Worm (Caenorhabditis elegans) whole organism, young adult: ENCODE results near the gene ZK1290.1.
A peak's percentile ranks its signal among the peaks of the same experiment; 100 is the strongest.

Source experiments
- B0336.3 ChIP-seq: fragments of 200-800 bp; sonication (Bioruptor generic); IDR thresholded peaks from 2 replicates; pipeline ENCODE4 v1.3.6; 2022; ENCODE audit warnings: missing genetic modification characterization, missing compliant biosample characterization
- C17E4.6 ChIP-seq: fragments of 200-800 bp; sonication (Bioruptor generic); IDR thresholded peaks from 2 replicates; pipeline ENCODE4 v1.3.6; 2022; ENCODE audit warnings: missing genetic modification reagents, missing genetic modification characterization, missing compliant biosample characterization
- F49E8.2 ChIP-seq: sonication (generic microtip); optimal IDR thresholded peaks from 3 replicates; lab custom pipeline; 2017; ENCODE audit warnings: missing genetic modification characterization, mild to moderate bottlenecking, missing compliant biosample characterization, antibody characterized with exemption, moderate library complexity; ENCODE audit not compliant: insufficient read depth
- F57A8.1 ChIP-seq: fragments of 200-800 bp; sonication (Bioruptor generic); optimal IDR thresholded peaks from 2 replicates; lab custom pipeline; 2018; ENCODE audit warnings: mild to moderate bottlenecking, missing genetic modification characterization, moderate library complexity, missing compliant biosample characterization
- K12H6.12 ChIP-seq: fragments of 200-800 bp; sonication (Bioruptor generic); optimal IDR thresholded peaks from 2 replicates; lab custom pipeline; 2018; ENCODE audit warnings: mild to moderate bottlenecking, missing genetic modification characterization, missing compliant biosample characterization
- attf-3 ChIP-seq: fragments of 200-800 bp; sonication (Bioruptor generic); conservative IDR thresholded peaks from 2 replicates; pipeline ENCODE4 v1.3.6; 2022; ENCODE audit warnings: missing genetic modification reagents, missing genetic modification characterization, missing compliant biosample characterization
- attf-6 ChIP-seq: fragments of 200-800 bp; sonication (Bioruptor generic); IDR thresholded peaks from 2 replicates; pipeline ENCODE4 v1.3.6; 2022; ENCODE audit warnings: missing genetic modification reagents, missing genetic modification characterization, missing compliant biosample characterization
- bed-1 ChIP-seq: fragments of 200-800 bp; sonication (Bioruptor generic); IDR thresholded peaks from 2 replicates; pipeline ENCODE4 v1.3.6; 2022; ENCODE audit warnings: missing genetic modification reagents, missing genetic modification characterization, missing compliant biosample characterization
- bed-2 ChIP-seq: fragments of 200-800 bp; sonication (Bioruptor generic); IDR thresholded peaks from 2 replicates; pipeline ENCODE4 v1.3.6; 2022; ENCODE audit warnings: missing genetic modification reagents, missing genetic modification characterization, missing compliant biosample characterization
- ccch-3 ChIP-seq: fragments of 200-800 bp; sonication (Bioruptor generic); optimal IDR thresholded peaks from 2 replicates; lab custom pipeline; 2018; ENCODE audit warnings: mild to moderate bottlenecking, missing genetic modification characterization, missing compliant biosample characterization
- cebp-2 ChIP-seq: fragments of 200-800 bp; sonication (Bioruptor generic); IDR thresholded peaks from 2 replicates; pipeline ENCODE4 v1.3.6; 2022; ENCODE audit warnings: missing genetic modification characterization, missing compliant biosample characterization
- ceh-27 ChIP-seq: fragments of 200-800 bp; sonication (Bioruptor generic); optimal IDR thresholded peaks from 2 replicates; lab custom pipeline; 2018; ENCODE audit warnings: mild to moderate bottlenecking, missing genetic modification characterization, moderate library complexity, missing compliant biosample characterization
- dox-1 ChIP-seq: fragments of 200-800 bp; sonication (Bioruptor generic); IDR thresholded peaks from 2 replicates; pipeline ENCODE4 v1.3.6; 2022; ENCODE audit warnings: missing genetic modification reagents, missing genetic modification characterization, missing compliant biosample characterization
- dpl-1 ChIP-seq: fragments of 150-350 bp; optimal IDR thresholded peaks from 2 replicates; lab custom pipeline; 2014; ENCODE audit warnings: missing biosample characterization, missing genetic modification reagents, missing genetic modification characterization
- fkh-3 ChIP-seq: sonication (generic microtip); optimal IDR thresholded peaks from 2 replicates; lab custom pipeline; 2016; ENCODE audit warnings: mild to moderate bottlenecking, missing genetic modification characterization, missing compliant biosample characterization
- gei-17 ChIP-seq: fragments of 200-800 bp; sonication (Bioruptor generic); optimal IDR thresholded peaks from 2 replicates; lab custom pipeline; 2018; ENCODE audit warnings: mild to moderate bottlenecking, missing genetic modification characterization, missing compliant biosample characterization
- hmg-1.2 ChIP-seq: fragments of 200-800 bp; sonication (Bioruptor generic); IDR thresholded peaks from 2 replicates; pipeline ENCODE4 v1.3.6; 2022; ENCODE audit warnings: missing genetic modification reagents, missing genetic modification characterization, missing compliant biosample characterization
- lin-40 ChIP-seq: sonication (generic microtip); optimal IDR thresholded peaks from 2 replicates; lab custom pipeline; 2016; ENCODE audit warnings: missing genetic modification characterization, mild to moderate bottlenecking, missing compliant biosample characterization, missing genotype, missing genetic modification reagents
- lin-54 ChIP-seq: fragments of 200-800 bp; sonication (Bioruptor generic); optimal IDR thresholded peaks from 2 replicates; lab custom pipeline; 2018; ENCODE audit warnings: mild to moderate bottlenecking, missing genetic modification characterization, missing compliant biosample characterization
- lsl-1 ChIP-seq: fragments of 200-800 bp; sonication (Bioruptor generic); optimal IDR thresholded peaks from 2 replicates; lab custom pipeline; 2018; ENCODE audit warnings: mild to moderate bottlenecking, missing genetic modification characterization, moderate library complexity, missing compliant biosample characterization
- lsy-27 ChIP-seq: sonication (generic microtip); optimal IDR thresholded peaks from 2 replicates; lab custom pipeline; 2017; ENCODE audit warnings: missing genetic modification characterization, mild to moderate bottlenecking, missing compliant biosample characterization, antibody characterized with exemption, missing genotype, borderline replicate concordance; ENCODE audit not compliant: insufficient read depth
- nfyb-1 ChIP-seq: fragments of 200-800 bp; sonication (Bioruptor generic); IDR thresholded peaks from 2 replicates; pipeline ENCODE4 v1.3.6; 2022; ENCODE audit warnings: missing genetic modification reagents, missing genetic modification characterization, missing compliant biosample characterization
- nhr-27 ChIP-seq: fragments of 200-800 bp; sonication (Bioruptor generic); optimal IDR thresholded peaks from 2 replicates; lab custom pipeline; 2018; ENCODE audit warnings: mild to moderate bottlenecking, missing genetic modification characterization, moderate library complexity, missing compliant biosample characterization
- nhr-80 ChIP-seq: sonication (generic microtip); optimal IDR thresholded peaks from 2 replicates; lab custom pipeline; 2016; ENCODE audit warnings: missing genetic modification characterization, missing compliant biosample characterization
- pbrm-1 ChIP-seq: fragments of 200-800 bp; sonication (Bioruptor generic); IDR thresholded peaks from 2 replicates; pipeline ENCODE4 v1.3.6; 2022; ENCODE audit warnings: missing genetic modification reagents, missing genetic modification characterization, missing compliant biosample characterization
- sea-2 ChIP-seq: fragments of 200-800 bp; sonication (Bioruptor generic); IDR thresholded peaks from 2 replicates; pipeline ENCODE4 v1.3.6; 2022; ENCODE audit warnings: missing genetic modification characterization, missing compliant biosample characterization
- snpc-1.1 ChIP-seq: sonication (generic microtip); optimal IDR thresholded peaks from 2 replicates; lab custom pipeline; 2017; ENCODE audit warnings: missing genetic modification characterization, mild to moderate bottlenecking, missing compliant biosample characterization, antibody characterized with exemption, moderate library complexity, missing genotype, missing genetic modification reagents; ENCODE audit not compliant: insufficient read depth
- somi-1 ChIP-seq: fragments of 200-800 bp; sonication (Bioruptor generic); optimal IDR thresholded peaks from 2 replicates; lab custom pipeline; 2018; ENCODE audit warnings: mild to moderate bottlenecking, missing genetic modification characterization, missing compliant biosample characterization
- tbp1 ChIP-seq: fragments of 200-800 bp; sonication (Bioruptor generic); optimal IDR thresholded peaks from 2 replicates; lab custom pipeline; 2018; ENCODE audit warnings: mild to moderate bottlenecking, missing genetic modification characterization, missing compliant biosample characterization
- tlf-1 ChIP-seq: fragments of 200-800 bp; sonication (Bioruptor generic); optimal IDR thresholded peaks from 2 replicates; lab custom pipeline; 2018; ENCODE audit warnings: mild to moderate bottlenecking, missing genetic modification characterization, missing compliant biosample characterization
- unc-130 ChIP-seq: sonication (generic microtip); optimal IDR thresholded peaks from 2 replicates; lab custom pipeline; 2016; ENCODE audit warnings: missing genetic modification reagents, missing genetic modification characterization, missing compliant biosample characterization
- unc-62 ChIP-seq: fragments of 150-350 bp; optimal IDR thresholded peaks from 2 replicates; lab custom pipeline; 2014; ENCODE audit warnings: missing biosample characterization, missing genetic modification reagents, missing genetic modification characterization
- zfh-2 ChIP-seq: fragments of 200-800 bp; sonication (Bioruptor generic); conservative IDR thresholded peaks from 2 replicates; pipeline ENCODE4 v1.3.6; 2022; ENCODE audit warnings: missing genetic modification reagents, missing genetic modification characterization, missing compliant biosample characterization
- zim-3 ChIP-seq: sonication (generic microtip); optimal IDR thresholded peaks from 2 replicates; lab custom pipeline; 2017; ENCODE audit warnings: mild to moderate bottlenecking, missing genetic modification characterization, moderate library complexity, missing compliant biosample characterization
- ztf-22 ChIP-seq: fragments of 200-800 bp; sonication (Bioruptor generic); optimal IDR thresholded peaks from 2 replicates; lab custom pipeline; 2018; ENCODE audit warnings: mild to moderate bottlenecking, missing genetic modification characterization, moderate library complexity, missing compliant biosample characterization

Gene ZK1290.1

ce11 chrII:7554716-7555247 is 6.8 kb upstream of the ZK1290.1 start (continued):
- TF ChIP-seq fkh-3 (tag; lab: Kevin White, UChicago) (no peak), B0336.3 (no peak; the same call in 1 of the 2 replicates), lsl-1 (GFP tag; lab: Kevin White, UChicago) (no peak), F49E8.2 (tag; lab: Kevin White, UChicago) (no peak), pbrm-1 (no peak), nhr-80 (tag; lab: Kevin White, UChicago) (peak; percentile 97), dpl-1 (GFP tag; lab: Kevin White, UChicago) (no peak), nfyb-1 (GFP tag; lab: Robert Waterston, UW) (0 out of 2 replicates have a peak, but pooled peaks have one; percentile 13), K12H6.12 (tag; lab: Kevin White, UChicago) (no peak), attf-6 (no peak), unc-130 (GFP tag; lab: Kevin White, UChicago) (no peak), bed-2 (GFP tag; lab: Robert Waterston, UW) (no peak), ztf-22 (GFP tag; lab: Kevin White, UChicago) (no peak), C17E4.6 (GFP tag; lab: Robert Waterston, UW) (no peak), snpc-1.1 (tag; lab: Kevin White, UChicago) (no peak), lsy-27 (no peak), somi-1 (GFP tag; lab: Kevin White, UChicago) (no peak), bed-1 (GFP tag; lab: Robert Waterston, UW) (no peak), attf-3 (GFP tag; lab: Robert Waterston, UW) (no peak), cebp-2 (GFP tag; lab: Robert Waterston, UW) (no peak), lin-40 (tag; lab: Kevin White, UChicago) (peak; percentile 2), zfh-2 (GFP tag; lab: Robert Waterston, UW) (no peak), lin-54 (GFP tag; lab: Kevin White, UChicago) (no peak), nhr-27 (tag; lab: Kevin White, UChicago) (no peak), dox-1 (GFP tag; lab: Robert Waterston, UW) (peak; percentile 69), F57A8.1 (GFP tag; lab: Kevin White, UChicago) (no peak)

ce11 chrII:7555454-7555853 is 6.1 kb upstream of the ZK1290.1 start, which contains the start of gene ZK1290.14:
Gene ZK1290.14 (minus strand): TSS chrII:7555592.
- TF ChIP-seq sea-2 (GFP tag; lab: Robert Waterston, UW) (no peak), nfyb-1 (GFP tag; lab: Robert Waterston, UW) (no peak), zim-3 (tag; lab: Kevin White, UChicago) (no peak), ceh-27 (GFP tag; lab: Kevin White, UChicago) (no peak), tlf-1 (GFP tag; lab: Kevin White, UChicago) (no peak), gei-17 (GFP tag; lab: Kevin White, UChicago) (no peak)

- TF ChIP-seq nhr-80 (tag; lab: Kevin White, UChicago) (peak; percentile 89), tbp1 (no peak), unc-62 (GFP tag; lab: Kevin White, UChicago) (peak; percentile 21), hmg-1.2 (GFP tag; lab: Robert Waterston, UW) (no peak), ccch-3 (no peak)
Observed at ce11 chrII:7557981-7558380, 3.6 kb upstream of the ZK1290.1 start.
